Worm (Caenorhabditis elegans) whole organism, L4 larva: ENCODE data around the gene unc-50.

Experiments used
- T20F7.1 ChIP-seq: fragments of 200-800 bp; sonication (Bioruptor generic); optimal IDR thresholded peaks from 2 replicates; lab custom pipeline; 2018; ENCODE audit warnings: mild to moderate bottlenecking, missing genetic modification characterization, missing compliant biosample characterization
- T26A8.4 ChIP-seq: fragments of 200-800 bp; sonication (Bioruptor generic); IDR thresholded peaks from 2 replicates; pipeline ENCODE4 v1.3.6; 2022; ENCODE audit warnings: missing genetic modification characterization, missing compliant biosample characterization
- ZK337.2 ChIP-seq: fragments of 200-800 bp; sonication (Bioruptor generic); IDR thresholded peaks from 2 replicates; pipeline ENCODE4 v1.3.6; 2022; ENCODE audit warnings: missing genetic modification reagents, missing genetic modification characterization, missing compliant biosample characterization
- aha-1 ChIP-seq: fragments of 150-350 bp; peaks from one replicate; lab custom pipeline; 2014; ENCODE audit warnings: missing biosample characterization, missing genetic modification characterization
- ama-1 ChIP-seq: fragments of 150-350 bp; optimal IDR thresholded peaks from 2 replicates; lab custom pipeline; 2014; ENCODE audit warnings: inconsistent platforms, mixed read lengths
- attf-4 ChIP-seq: sonication (generic microtip); optimal IDR thresholded peaks from 3 replicates; lab custom pipeline; 2017; ENCODE audit warnings: missing biosample characterization, missing genetic modification characterization
- ceh-20 ChIP-seq: fragments of 200-800 bp; sonication (Bioruptor generic); IDR thresholded peaks from 2 replicates; pipeline ENCODE4 v1.3.6; 2022; ENCODE audit warnings: missing genetic modification reagents, missing genetic modification characterization, missing compliant biosample characterization
- ceh-28 ChIP-seq: fragments of 150-350 bp; optimal IDR thresholded peaks from 2 replicates; lab custom pipeline; 2014; ENCODE audit warnings: missing biosample characterization, missing genetic modification reagents, missing genetic modification characterization
- ceh-82 ChIP-seq: sonication (generic microtip); optimal IDR thresholded peaks from 2 replicates; lab custom pipeline; 2017; ENCODE audit warnings: missing biosample characterization, missing genetic modification characterization
- dmd-9 ChIP-seq: fragments of 200-800 bp; sonication (Bioruptor generic); IDR thresholded peaks from 2 replicates; pipeline ENCODE4 v1.3.6; 2022; ENCODE audit warnings: missing genetic modification reagents, missing genetic modification characterization, missing compliant biosample characterization
- fkh-10 ChIP-seq: fragments of 150-350 bp; optimal IDR thresholded peaks from 2 replicates; lab custom pipeline; 2014; ENCODE audit warnings: missing biosample characterization, missing genetic modification reagents, missing genetic modification characterization
- hlh-11 ChIP-seq: fragments of 200-800 bp; sonication (Bioruptor generic); optimal IDR thresholded peaks from 2 replicates; lab custom pipeline; 2018; ENCODE audit warnings: mild to moderate bottlenecking, missing genetic modification characterization, missing compliant biosample characterization
- hlh-30 ChIP-seq: sonication (generic microtip); optimal IDR thresholded peaks from 2 replicates; lab custom pipeline; 2017; ENCODE audit warnings: antibody characterized with exemption, mild to moderate bottlenecking, missing genetic modification characterization, missing compliant biosample characterization; ENCODE audit not compliant: insufficient read depth
- hmg-1.1 ChIP-seq: fragments of 200-800 bp; sonication (Bioruptor generic); IDR thresholded peaks from 2 replicates; pipeline ENCODE4 v1.3.6; 2022; ENCODE audit warnings: missing genetic modification reagents, missing genetic modification characterization, missing compliant biosample characterization
- lim-7 ChIP-seq: fragments of 200-800 bp; sonication (Bioruptor generic); IDR thresholded peaks from 2 replicates; pipeline ENCODE4 v1.3.6; 2022; ENCODE audit warnings: missing genetic modification characterization, missing compliant biosample characterization
- lin-15B ChIP-seq: fragments of 150-350 bp; sonication (generic microtip); optimal IDR thresholded peaks from 3 replicates; lab custom pipeline; 2014; ENCODE audit warnings: missing biosample characterization, missing genetic modification characterization
- lin-29 ChIP-seq: fragments of 200-800 bp; sonication (Bioruptor generic); IDR thresholded peaks from 2 replicates; pipeline ENCODE4 v1.3.6; 2022; ENCODE audit warnings: missing genetic modification reagents, missing genetic modification characterization, missing compliant biosample characterization
- lir-3 ChIP-seq: sonication (generic microtip); optimal IDR thresholded peaks from 2 replicates; lab custom pipeline; 2016; ENCODE audit warnings: mild to moderate bottlenecking, missing genetic modification characterization, missing compliant biosample characterization
- lsy-2 ChIP-seq, 2 experiments: fragments of 150-350 bp in 1 of 2; sonication (generic microtip) in 1 of 2; optimal IDR thresholded peaks; 2 replicates each; lab custom pipeline; 2014 to 2017; ENCODE audit warnings: missing biosample characterization in 2 of 2, missing genetic modification characterization in 2 of 2
- madf-9 ChIP-seq: fragments of 200-800 bp; sonication (Bioruptor generic); conservative IDR thresholded peaks from 2 replicates; pipeline ENCODE4 v1.3.6; 2022; ENCODE audit warnings: missing genetic modification reagents, missing genetic modification characterization, missing compliant biosample characterization
- mdl-1 ChIP-seq, 2 experiments: fragments of 150-350 bp in 1 of 2; sonication (generic microtip) in 1 of 2; optimal IDR thresholded peaks; 2 replicates each; lab custom pipeline; 2014 to 2017; ENCODE audit warnings: missing biosample characterization in 2 of 2, missing genetic modification characterization in 2 of 2
- mxl-3 ChIP-seq: fragments of 200-800 bp; sonication (Bioruptor generic); optimal IDR thresholded peaks from 2 replicates; lab custom pipeline; 2018; ENCODE audit warnings: mild to moderate bottlenecking, missing genetic modification characterization, missing compliant biosample characterization
- nhr-237 ChIP-seq: sonication (generic microtip); optimal IDR thresholded peaks from 2 replicates; lab custom pipeline; 2017; ENCODE audit warnings: missing biosample characterization, missing genetic modification characterization
- nhr-28 ChIP-seq: fragments of 150-350 bp; optimal IDR thresholded peaks from 2 replicates; lab custom pipeline; 2014; ENCODE audit warnings: missing biosample characterization, missing genetic modification characterization
- nhr-41 ChIP-seq: fragments of 200-800 bp; sonication (Bioruptor generic); IDR thresholded peaks from 2 replicates; pipeline ENCODE4 v1.3.6; 2022; ENCODE audit warnings: missing genetic modification reagents, missing genetic modification characterization, missing compliant biosample characterization
- nhr-76 ChIP-seq: fragments of 150-350 bp; optimal IDR thresholded peaks from 2 replicates; lab custom pipeline; 2014; ENCODE audit warnings: missing biosample characterization, missing genetic modification characterization
- nhr-77 ChIP-seq: fragments of 150-350 bp; optimal IDR thresholded peaks from 2 replicates; lab custom pipeline; 2014; ENCODE audit warnings: missing biosample characterization, missing genetic modification characterization
- pha-4 ChIP-seq, 2 experiments: fragments of 150-350 bp in 1 of 2; fragments of 200-800 bp in 1 of 2; sonication (Bioruptor generic) in 1 of 2; IDR thresholded peaks in 1 of 2; optimal IDR thresholded peaks in 1 of 2; 2 replicates each; pipeline versions ENCODE4 v1.3.6 to Lab custom; 2014 to 2022; ENCODE audit warnings: missing genetic modification characterization in 2 of 2, missing genetic modification reagents in 2 of 2, missing biosample characterization in 1 of 2, missing compliant biosample characterization in 1 of 2
- php-3 ChIP-seq: fragments of 200-800 bp; sonication (Bioruptor generic); IDR thresholded peaks from 2 replicates; pipeline ENCODE4 v1.3.6; 2022; ENCODE audit warnings: missing genetic modification reagents, missing genetic modification characterization, missing compliant biosample characterization
- rbr-2 ChIP-seq: sonication (generic microtip); optimal IDR thresholded peaks from 2 replicates; lab custom pipeline; 2016; ENCODE audit warnings: missing genotype, missing genetic modification characterization, missing compliant biosample characterization
- sdz-12 ChIP-seq: fragments of 200-800 bp; sonication (Bioruptor generic); optimal IDR thresholded peaks from 2 replicates; lab custom pipeline; 2018; ENCODE audit warnings: mild to moderate bottlenecking, missing genetic modification characterization, missing compliant biosample characterization
- set-16 ChIP-seq: fragments of 200-800 bp; sonication (Bioruptor generic); IDR thresholded peaks from 2 replicates; pipeline ENCODE4 v1.3.6; 2022; ENCODE audit warnings: missing genetic modification reagents, missing genetic modification characterization, missing compliant biosample characterization
- spr-3 ChIP-seq: fragments of 200-800 bp; sonication (Bioruptor generic); optimal IDR thresholded peaks from 2 replicates; lab custom pipeline; 2018; ENCODE audit warnings: mild to moderate bottlenecking, missing genetic modification characterization, missing compliant biosample characterization
- unc-39 ChIP-seq: sonication (generic microtip); optimal IDR thresholded peaks from 2 replicates; lab custom pipeline; 2017; ENCODE audit warnings: missing biosample characterization, missing genetic modification characterization
- unc-62 ChIP-seq, 3 experiments: fragments of 150-350 bp in 1 of 3; sonication (generic microtip); optimal IDR thresholded peaks in 2 of 3; peaks in 1 of 3; 1 replicate in 1 of 3; 2 replicates in 2 of 3; lab custom pipeline; 2014 to 2017; ENCODE audit warnings: missing biosample characterization in 3 of 3, missing genetic modification characterization in 3 of 3, missing genetic modification reagents in 3 of 3, missing genotype in 1 of 3
- vab-7 ChIP-seq: fragments of 200-800 bp; sonication (Bioruptor generic); IDR thresholded peaks from 2 replicates; pipeline ENCODE4 v1.3.6; 2022; ENCODE audit warnings: missing genetic modification reagents, missing genetic modification characterization, missing compliant biosample characterization
- zip-11 ChIP-seq: fragments of 200-800 bp; sonication (Bioruptor generic); IDR thresholded peaks from 2 replicates; pipeline ENCODE4 v1.3.6; 2022; ENCODE audit warnings: missing genetic modification characterization, missing compliant biosample characterization
- ztf-11 ChIP-seq: fragments of 150-350 bp; optimal IDR thresholded peaks from 2 replicates; lab custom pipeline; 2014; ENCODE audit warnings: missing biosample characterization, missing genetic modification characterization

Gene unc-50

ce11 chrIII:10318062-10318609 lies at the start of gene unc-50, which contains the start of gene ostf-4:
unc-50 (minus strand) TSS chrIII:10318162.
ostf-4 (minus strand) TSS chrIII:10318559.
- no peak for TF ChIP-seq unc-39
- TF ChIP-seq nhr-76 = no peak
- TF ChIP-seq nhr-237 (tag; lab: Kevin White, UChicago) = no peak
- no peak for TF ChIP-seq lir-3 (tag; lab: Kevin White, UChicago)
- TF ChIP-seq ceh-82 = no peak
- no peak for TF ChIP-seq lin-15B (tag; lab: Kevin White, UChicago)
- TF ChIP-seq dmd-9 (GFP tag; lab: Robert Waterston, UW) = no peak
- no peak for TF ChIP-seq hlh-11 (tag; lab: Kevin White, UChicago)
- no peak for TF ChIP-seq php-3

- peak; percentile 24; the same call in 1 of the 2 replicates for TF ChIP-seq set-16 (GFP tag; lab: Robert Waterston, UW)
- TF ChIP-seq ceh-28 = peak; percentile 57
- TF ChIP-seq T26A8.4 (GFP tag; lab: Robert Waterston, UW) = no peak
- TF ChIP-seq aha-1 = peak; percentile 78
- peak; percentile 33 for TF ChIP-seq fkh-10 (GFP tag; lab: Kevin White, UChicago)
- peak; percentile 15 for TF ChIP-seq rbr-2 (tag; lab: Kevin White, UChicago)
- no peak for TF ChIP-seq lin-29 (GFP tag; lab: Robert Waterston, UW)
- no peak for TF ChIP-seq ama-1 (lab: Kevin White, UChicago)
- peak; percentile 38 for TF ChIP-seq hlh-30 (tag; lab: Kevin White, UChicago)
- peak in 1 of 2 experiments; percentile 10 for TF ChIP-seq lsy-2 (tag; optimal IDR thresholded peaks at IDR 0.05; lab: Kevin White, UChicago)
- TF ChIP-seq unc-62 (GFP tag; optimal IDR thresholded peaks at IDR 0.05 in 1 of 2; lab: Kevin White, UChicago) = peak in 1 of 2 experiments; percentile 62
- TF ChIP-seq unc-62 (tag; optimal IDR thresholded peaks at IDR 0.05; lab: Kevin White, UChicago) = no peak
- TF ChIP-seq hmg-1.1 (GFP tag; lab: Robert Waterston, UW) = 0 out of 2 replicates have a peak, but pooled peaks have one; percentile 33
- TF ChIP-seq pha-4 (GFP tag; IDR thresholded peaks at IDR 0.05; lab: Robert Waterston, UW) = no peak
- no peak for TF ChIP-seq pha-4 (tag; optimal IDR thresholded peaks at IDR 0.05; lab: Kevin White, UChicago)
- peak in 1 of 2 experiments; percentile 21 for TF ChIP-seq mdl-1 (tag; optimal IDR thresholded peaks at IDR 0.05; lab: Kevin White, UChicago)
- TF ChIP-seq, all 104 proteins: peak for 10
These were observed 49.5 kb upstream of the unc-50 start for ce11 chrIII:10367355-10367909.

- TF ChIP-seq aha-1 = peak; percentile 48
- no peak for TF ChIP-seq nhr-77
These were observed 46.7 kb upstream of the unc-50 start, which contains the start of gene tbc-8 for ce11 chrIII:10364656-10365055. tbc-8 (plus strand) TSS chrIII:10364956.

ce11 chrIII:10362920-10363319 lies 45.0 kb upstream of the unc-50 start:
- TF ChIP-seq dmd-9 (GFP tag; lab: Robert Waterston, UW) (no peak), lim-7 (GFP tag; lab: Robert Waterston, UW) (no peak), ztf-11 (no peak), nhr-76 (no peak), fkh-10 (GFP tag; lab: Kevin White, UChicago) (no peak), T20F7.1 (GFP tag; lab: Kevin White, UChicago) (no peak), ceh-20 (GFP tag; lab: Robert Waterston, UW) (no peak), ZK337.2 (GFP tag; lab: Robert Waterston, UW) (no peak), spr-3 (GFP tag; lab: Kevin White, UChicago) (no peak), zip-11 (GFP tag; lab: Robert Waterston, UW) (no peak), attf-4 (no peak), nhr-41 (GFP tag; lab: Robert Waterston, UW) (no peak), nhr-28 (tag; lab: Kevin White, UChicago) (no peak), hlh-30 (tag; lab: Kevin White, UChicago) (no peak), vab-7 (no peak), sdz-12 (GFP tag; lab: Kevin White, UChicago) (no peak), ceh-82 (no peak), nhr-77 (no peak), mxl-3 (no peak), madf-9 (no peak)
